Worm (Caenorhabditis elegans): Measurements from ENCODE around the gene B0334.4.

ce11 chrII:11521300-11521699 lies 25.8 kb downstream of the B0334.4 start, which contains the start of gene Y62F5A.10:
- TF ChIP-seq unc-55 (GFP tag; optimal IDR thresholded peaks at IDR 0.05): no peak
- TF ChIP-seq lin-13 (GFP tag; optimal IDR thresholded peaks at IDR 0.05): no peak
- TF ChIP-seq ZK546.5 (tag; optimal IDR thresholded peaks at IDR 0.05): no peak
- no peak for TF ChIP-seq nhr-77 (tag; optimal IDR thresholded peaks at IDR 0.05)
- TF ChIP-seq Y55F3AM.14 (GFP tag; optimal IDR thresholded peaks at IDR 0.05): no peak
- no peak for TF ChIP-seq unc-62 (GFP tag; optimal IDR thresholded peaks at IDR 0.05)
- no peak for TF ChIP-seq unc-39 (tag; optimal IDR thresholded peaks at IDR 0.05)
- no peak for TF ChIP-seq nhr-23 (tag; optimal IDR thresholded peaks at IDR 0.05)
- TF ChIP-seq nhr-25 (tag; optimal IDR thresholded peaks at IDR 0.05): no peak
- no peak for TF ChIP-seq dmd-4 (tag; optimal IDR thresholded peaks at IDR 0.05)
- no peak for TF ChIP-seq snpc-4 (tag; optimal IDR thresholded peaks at IDR 0.05)
- no peak for TF ChIP-seq elt-3 (tag; optimal IDR thresholded peaks at IDR 0.05)
- no peak for TF ChIP-seq nhr-237 (tag; optimal IDR thresholded peaks at IDR 0.05)

Data from whole organism, L2 larva.